Worm (Caenorhabditis elegans) whole organism, midembryonic: ENCODE data around the gene K03B4.8.

Experiments
- T22C8.4 ChIP-seq: fragments of 200-800 bp; sonication (Bioruptor generic); IDR thresholded peaks from 2 replicates; pipeline ENCODE4 v1.3.6; 2022; ENCODE audit warnings: missing genetic modification characterization, missing compliant biosample characterization
- cog-1 ChIP-seq: sonication (generic microtip); optimal IDR thresholded peaks from 2 replicates; lab custom pipeline; 2016; ENCODE audit warnings: missing genetic modification characterization, missing compliant biosample characterization
- flt-1 ChIP-seq: fragments of 200-800 bp; sonication (Bioruptor generic); IDR thresholded peaks from 2 replicates; pipeline ENCODE4 v1.3.6; 2022; ENCODE audit warnings: missing genetic modification characterization, missing compliant biosample characterization
- med-1 ChIP-seq: sonication (generic microtip); optimal IDR thresholded peaks from 2 replicates; lab custom pipeline; 2017; ENCODE audit warnings: missing genetic modification characterization, mild to moderate bottlenecking, missing compliant biosample characterization, antibody characterized with exemption, missing genetic modification reagents; ENCODE audit not compliant: insufficient read depth
- tab-1 ChIP-seq: fragments of 200-800 bp; sonication (Bioruptor generic); IDR thresholded peaks from 2 replicates; pipeline ENCODE4 v1.3.6; 2022; ENCODE audit warnings: missing genetic modification characterization, missing compliant biosample characterization
- ztf-29 ChIP-seq: fragments of 200-800 bp; sonication (Bioruptor generic); IDR thresholded peaks from 2 replicates; pipeline ENCODE4 v1.3.6; 2022; ENCODE audit warnings: missing genetic modification reagents, missing genetic modification characterization, missing compliant biosample characterization

DNA sequence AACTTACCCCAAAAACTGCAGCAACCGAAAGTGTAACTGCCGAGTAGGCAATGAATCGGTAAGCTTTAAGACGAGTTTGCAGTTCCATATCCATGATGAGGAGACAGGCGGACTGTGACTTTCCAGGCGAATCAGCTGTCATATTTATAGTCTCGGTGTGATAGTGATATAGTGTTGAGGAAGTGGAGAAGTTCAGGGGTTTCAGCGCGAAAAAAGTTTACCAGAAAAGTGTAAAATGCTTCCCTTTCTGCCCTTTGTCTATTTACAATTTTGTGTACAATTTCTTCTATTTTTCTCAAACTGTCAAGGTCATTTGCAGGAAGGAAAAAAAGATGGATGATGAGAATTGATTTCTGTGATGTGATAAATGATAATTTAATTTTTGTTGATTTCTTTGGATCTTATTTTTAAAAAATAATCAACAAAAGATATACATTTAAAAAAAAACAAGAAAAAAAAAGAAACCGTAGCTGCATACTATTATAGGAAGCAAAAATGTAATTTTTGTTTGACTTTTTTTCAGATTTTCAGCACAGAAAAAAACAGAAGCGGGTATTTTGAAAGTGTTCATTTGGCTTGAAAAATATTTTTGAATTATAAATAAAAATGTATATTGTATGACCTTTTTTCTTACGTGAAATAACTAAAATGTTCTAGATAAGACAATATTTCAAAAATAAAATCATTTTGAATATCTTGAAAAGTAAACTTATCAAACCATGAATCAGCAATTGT, 20.4 kb downstream of the K03B4.8 start, which contains the start of the genes col-139 and F41F3.1:
- TF ChIP-seq flt-1 (GFP tag; lab: Robert Waterston, UW): no peak
- no peak for TF ChIP-seq med-1 (GFP tag; lab: Kevin White, UChicago)
- TF ChIP-seq cog-1 (tag; lab: Kevin White, UChicago): no peak
- TF ChIP-seq T22C8.4 (GFP tag; lab: Robert Waterston, UW): no peak
- TF ChIP-seq ztf-29 (GFP tag; lab: Robert Waterston, UW): no peak
- no peak for TF ChIP-seq tab-1 (GFP tag; lab: Robert Waterston, UW)
